Worm (Caenorhabditis elegans) whole organism, L4 larva: ENCODE measurements around the gene asp-7.

ENCODE experiments used
- T26A8.4 ChIP-seq: fragments of 200-800 bp; sonication (Bioruptor generic); IDR thresholded peaks from 2 replicates; pipeline ENCODE4 v1.3.6; 2022; ENCODE audit warnings: missing genetic modification characterization, missing compliant biosample characterization
- fkh-10 ChIP-seq: fragments of 150-350 bp; optimal IDR thresholded peaks from 2 replicates; lab custom pipeline; 2014; ENCODE audit warnings: missing biosample characterization, missing genetic modification reagents, missing genetic modification characterization
- nhr-42 ChIP-seq: fragments of 200-800 bp; sonication (Bioruptor generic); IDR thresholded peaks from 2 replicates; pipeline ENCODE4 v1.3.6; 2022; ENCODE audit warnings: missing genetic modification characterization, missing compliant biosample characterization
- nhr-77 ChIP-seq: fragments of 150-350 bp; optimal IDR thresholded peaks from 2 replicates; lab custom pipeline; 2014; ENCODE audit warnings: missing biosample characterization, missing genetic modification characterization
- sdz-12 ChIP-seq: fragments of 200-800 bp; sonication (Bioruptor generic); optimal IDR thresholded peaks from 2 replicates; lab custom pipeline; 2018; ENCODE audit warnings: mild to moderate bottlenecking, missing genetic modification characterization, missing compliant biosample characterization
- snpc-4 ChIP-seq: fragments of 150-350 bp; optimal IDR thresholded peaks from 2 replicates; lab custom pipeline; 2014; ENCODE audit warnings: missing biosample characterization, missing genetic modification characterization
- zip-11 ChIP-seq: fragments of 200-800 bp; sonication (Bioruptor generic); IDR thresholded peaks from 2 replicates; pipeline ENCODE4 v1.3.6; 2022; ENCODE audit warnings: missing genetic modification characterization, missing compliant biosample characterization

DNA sequence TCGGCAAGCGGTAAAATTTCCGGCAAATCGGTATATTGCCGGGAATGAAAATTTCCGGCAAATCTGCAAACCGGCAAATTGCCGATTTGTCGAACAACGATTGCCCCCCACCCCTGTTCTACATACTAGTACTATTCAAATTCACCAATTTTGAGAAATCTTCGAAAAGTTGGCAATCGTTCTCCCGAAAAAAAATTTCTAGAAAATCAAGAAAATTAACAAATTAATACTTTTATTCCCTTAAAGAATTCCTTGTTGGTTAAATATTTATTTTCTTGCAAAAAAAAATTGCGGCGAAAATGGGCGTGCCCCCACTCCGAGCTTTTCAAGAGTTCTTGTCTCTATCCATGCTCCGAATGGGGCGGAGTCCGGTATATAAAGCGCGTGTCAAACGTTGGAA lies 26.2 kb downstream of the asp-7 start, which contains the start of gene C50H11.8:
- no peak for TF ChIP-seq nhr-42 (GFP tag; lab: Robert Waterston, UW)
- no peak for TF ChIP-seq fkh-10 (GFP tag; lab: Kevin White, UChicago)
- TF ChIP-seq zip-11 (GFP tag; lab: Robert Waterston, UW): no peak
- TF ChIP-seq sdz-12: no peak
- no peak for TF ChIP-seq T26A8.4 (GFP tag; lab: Robert Waterston, UW)
- TF ChIP-seq nhr-77 (tag; lab: Kevin White, UChicago): no peak
- no peak for TF ChIP-seq snpc-4 (tag; lab: Kevin White, UChicago)
